Fruit fly (Drosophila melanogaster) S2 (cell line): Measurements from ENCODE around the gene btl.
A peak's percentile ranks its signal among the peaks of the same experiment; 100 is the strongest.

Experiments used
- CG8478 ChIP-seq: fragments of >200 bp; optimal IDR thresholded peaks from 2 replicates; lab custom pipeline; 2018
- CTCF ChIP-seq, 2 experiments: fragments of >200 bp; optimal IDR thresholded peaks; 2 replicates each; lab custom pipeline; 2018

The btl gene

dm6 chr3L:14100058-14100457, 24.5 kb downstream of the btl start:
- TF ChIP-seq CTCF (optimal IDR thresholded peaks at IDR 0.05; lab: Kevin White, UChicago): no peak

- TF ChIP-seq CTCF (optimal IDR thresholded peaks at IDR 0.05; lab: Kevin White, UChicago) (no peak), CG8478 (no peak)
Observed at dm6 chr3L:14101421-14102130, 26.0 kb downstream of the btl start.

dm6 chr3L:14104988-14105387, 29.4 kb downstream of the btl start:
- TF ChIP-seq CG8478 (no peak), CTCF (optimal IDR thresholded peaks at IDR 0.05; lab: Kevin White, UChicago) (no peak)

DNA sequence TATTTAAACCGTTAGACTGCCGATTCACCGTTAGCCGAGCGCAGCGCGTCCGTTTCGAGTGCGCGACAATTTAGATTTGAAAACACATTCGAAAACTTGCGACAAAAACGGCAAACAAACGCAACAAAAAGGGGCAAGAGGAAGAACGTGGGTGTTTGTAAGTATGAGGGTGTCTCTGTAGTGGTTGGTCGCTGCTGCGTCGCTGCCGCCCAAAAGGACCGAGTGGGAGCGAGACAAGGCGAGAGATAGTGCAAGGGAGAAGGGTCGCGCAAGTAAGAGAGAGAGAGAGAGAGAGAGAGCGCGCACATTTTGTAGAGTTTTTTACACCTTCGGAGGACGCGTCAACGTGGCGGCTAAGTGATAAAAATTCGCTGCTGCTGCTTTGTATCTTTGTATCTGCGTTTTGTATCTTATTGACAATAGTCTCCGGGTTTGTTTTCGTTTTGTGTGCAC, 32.5 kb downstream of the btl start, which contains the start of gene Sox21a:
Gene Sox21a, minus strand, starts transcription at position 51 of the 453 bp plus-strand sequence.
- TF ChIP-seq CTCF (optimal IDR thresholded peaks at IDR 0.05; lab: Kevin White, UChicago): peak in 1 of 2 experiments; percentile 24
- no peak for TF ChIP-seq CG8478

DNA sequence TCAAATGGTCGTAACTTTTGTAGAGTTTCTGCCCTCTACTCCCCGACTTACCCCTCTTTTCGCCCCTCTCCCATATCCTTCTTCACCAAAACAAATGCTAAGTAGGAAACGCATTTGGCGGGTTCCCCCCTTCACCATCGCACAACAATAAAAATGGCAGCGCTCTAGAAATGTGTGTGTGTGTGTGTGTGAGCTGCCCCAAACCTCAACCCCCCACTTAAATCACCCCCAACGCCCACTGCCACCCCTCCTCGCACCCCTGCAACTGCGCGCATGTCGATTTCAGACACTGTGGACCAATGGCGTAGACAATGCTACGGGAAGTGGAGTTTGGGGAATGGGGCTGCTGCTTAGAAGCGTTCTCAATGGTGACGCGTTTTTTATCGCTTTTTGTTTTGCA, 34.3 kb downstream of the btl start:
- no peak for TF ChIP-seq CTCF (optimal IDR thresholded peaks at IDR 0.05; lab: Kevin White, UChicago)
- TF ChIP-seq CG8478: no peak

dm6 chr3L:14111411-14111810, 35.8 kb downstream of the btl start:
- peak; percentile 99 to 100 for TF ChIP-seq CTCF (optimal IDR thresholded peaks at IDR 0.05; lab: Kevin White, UChicago)
- no peak for TF ChIP-seq CG8478

dm6 chr3L:14112899-14113430, 37.4 kb downstream of the btl start:
- no peak for TF ChIP-seq CG8478
- no peak for TF ChIP-seq CTCF (optimal IDR thresholded peaks at IDR 0.05; lab: Kevin White, UChicago)

DNA sequence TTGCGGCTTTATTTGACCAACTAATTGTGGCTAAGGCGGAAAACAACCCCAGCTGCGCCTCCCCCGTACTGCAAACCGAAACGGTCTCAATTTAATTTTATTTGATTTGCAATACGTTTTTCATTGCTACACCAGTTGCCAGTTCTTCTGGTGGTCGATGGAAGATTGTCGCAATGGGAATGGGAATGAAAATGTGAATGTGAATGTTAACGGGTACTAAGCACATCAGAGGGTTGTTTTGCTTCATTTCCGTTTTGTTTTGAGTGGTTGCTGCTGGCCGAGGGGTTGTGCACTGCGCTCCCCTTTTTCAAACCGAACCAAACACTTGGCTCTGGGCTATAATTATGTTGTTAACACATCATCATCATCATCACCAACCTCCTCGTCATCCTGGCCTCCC, 38.5 kb downstream of the btl start:
- TF ChIP-seq CTCF (optimal IDR thresholded peaks at IDR 0.05; lab: Kevin White, UChicago) (no peak), CG8478 (no peak)

- TF ChIP-seq CG8478: no peak
- TF ChIP-seq CTCF (optimal IDR thresholded peaks at IDR 0.05; lab: Kevin White, UChicago): no peak
Observed at dm6 chr3L:14118767-14119166, 43.2 kb downstream of the btl start.

DNA sequence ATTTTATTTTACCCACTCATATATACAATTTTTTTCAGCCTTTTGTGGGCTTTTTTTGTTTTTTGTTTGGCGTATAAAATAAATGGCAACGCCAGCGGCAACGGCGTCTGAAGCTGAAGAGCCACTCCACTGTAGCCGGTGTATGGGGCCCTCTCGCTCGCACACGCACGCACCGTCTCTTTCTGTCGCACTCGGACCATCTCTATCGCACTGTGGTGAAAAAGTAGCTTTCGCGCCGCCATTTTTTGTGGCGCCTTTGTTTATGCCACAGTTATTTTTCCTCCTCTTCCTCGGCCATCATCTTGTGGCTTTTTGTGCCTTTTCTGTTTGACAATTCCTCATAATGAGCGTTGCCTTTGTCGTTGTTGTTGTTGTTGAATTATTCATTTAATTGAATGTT, 46.5 kb downstream of the btl start:
- no peak for TF ChIP-seq CTCF (optimal IDR thresholded peaks at IDR 0.05; lab: Kevin White, UChicago)
- no peak for TF ChIP-seq CG8478

DNA sequence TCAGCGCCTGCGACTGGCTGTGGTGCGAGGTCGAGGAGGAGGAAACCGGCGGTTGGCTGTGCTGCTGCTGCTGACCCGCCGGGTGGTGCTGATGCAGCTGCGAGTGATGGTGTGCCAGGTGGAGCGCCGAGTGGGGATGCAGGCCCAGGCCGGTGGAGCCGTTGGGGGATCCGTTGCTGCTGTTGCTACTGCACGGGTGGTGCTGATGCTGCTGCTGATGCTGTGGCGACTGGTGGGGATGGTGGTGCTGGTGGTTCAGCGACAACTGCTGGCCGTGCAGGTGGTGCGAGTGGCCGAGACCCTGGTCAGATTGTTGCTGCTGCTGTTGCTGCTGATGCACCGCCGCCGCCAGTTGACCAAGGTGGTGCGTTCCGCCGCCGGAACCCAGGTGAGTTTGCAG, 50.0 kb downstream of the btl start:
- no peak for TF ChIP-seq CG8478
- no peak for TF ChIP-seq CTCF (optimal IDR thresholded peaks at IDR 0.05; lab: Kevin White, UChicago)

dm6 chr3L:14131274-14131989, 55.9 kb downstream of the btl start, which contains the start of gene Sox21b:
Gene Sox21b (minus strand): TSS chr3L:14131324.
- TF ChIP-seq CG8478 (peak; percentile 59), CTCF (optimal IDR thresholded peaks at IDR 0.05; lab: Kevin White, UChicago) (peak; percentile 55 to 57)
